Comparison of ENCODE assay signal across 1 fruit fly cellular context in the genomic region with DNA sequence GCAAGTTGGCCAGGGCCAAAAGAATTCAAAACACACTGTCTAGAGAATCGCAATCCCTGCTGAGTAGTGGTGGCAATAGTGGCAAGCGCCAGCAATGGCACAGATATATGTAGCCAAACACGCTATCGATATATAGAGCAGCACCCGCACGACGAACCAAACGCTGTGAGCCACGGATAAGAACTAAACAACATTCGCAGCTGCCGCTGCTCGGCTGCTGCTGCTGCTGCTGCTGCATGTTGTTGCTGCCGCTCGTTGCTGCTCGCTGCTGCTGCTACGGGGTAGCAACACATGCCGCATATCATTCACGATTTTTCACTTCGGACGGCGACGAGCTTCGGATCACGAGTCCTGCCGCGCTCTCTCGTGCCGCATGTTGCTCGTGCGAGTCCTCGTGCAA.
A peak's percentile ranks its signal among the peaks of the same experiment; 100 is the strongest.
TF ChIP-seq lines count a peak whose summit lies in the region.

side (minus strand) TSS at position 175 of the 400 bp plus-strand sequence.

TF ChIP-seq in whole organism, embryonic, 481 proteins besides CTCF, POLR2A, EP300 and RAD21 (continued from another document and continues in another):
- TF ChIP-seq CG7963 (GFP tag; IDR thresholded peaks at IDR 0.05; lab: Robert Waterston, UW; ENCODE audit: partially characterized antibody): no peak
- no peak for TF ChIP-seq ftz-f1 (GFP tag; optimal IDR thresholded peaks at IDR 0.05; lab: Kevin White, UChicago)
- no peak for TF ChIP-seq rib (GFP tag; IDR thresholded peaks at IDR 0.05; lab: Robert Waterston, UW)
- TF ChIP-seq CG9609 (GFP tag; optimal IDR thresholded peaks at IDR 0.05; lab: Kevin White, UChicago): no peak
- TF ChIP-seq Fer1 (GFP tag; optimal IDR thresholded peaks at IDR 0.05; lab: Kevin White, UChicago): peak; percentile 12
- no peak for TF ChIP-seq CG1603 (tag; optimal IDR thresholded peaks at IDR 0.05; lab: Kevin White, UChicago)
- TF ChIP-seq mld (GFP tag; IDR thresholded peaks at IDR 0.05; lab: Robert Waterston, UW; ENCODE audit: partially characterized antibody): 0 out of 3 replicates have a peak, but pooled peaks have one; percentile 12
- TF ChIP-seq YL-1 (GFP tag; optimal IDR thresholded peaks at IDR 0.05; lab: Kevin White, UChicago): no peak
- TF ChIP-seq CG16863 (GFP tag; optimal IDR thresholded peaks at IDR 0.05; lab: Kevin White, UChicago): no peak
- no peak for TF ChIP-seq MBD-R2 (GFP tag; IDR thresholded peaks at IDR 0.05; lab: Robert Waterston, UW)
- 0 out of 2 replicates have a peak, but pooled peaks have one; percentile 18 for TF ChIP-seq sob (GFP tag; IDR thresholded peaks at IDR 0.05; lab: Robert Waterston, UW)
- TF ChIP-seq Xbp1 (GFP tag; optimal IDR thresholded peaks at IDR 0.05; lab: Kevin White, UChicago): no peak
- no peak for TF ChIP-seq aop (GFP tag; IDR thresholded peaks at IDR 0.05; lab: Robert Waterston, UW)
- TF ChIP-seq Taf1 (GFP tag; IDR thresholded peaks at IDR 0.05; lab: Robert Waterston, UW): no peak
- no peak for TF ChIP-seq otp (GFP tag; IDR thresholded peaks at IDR 0.05; lab: Robert Waterston, UW)
- TF ChIP-seq Drgx (GFP tag; IDR thresholded peaks at IDR 0.05; lab: Robert Waterston, UW): no peak
- no peak for TF ChIP-seq Mes4 (GFP tag; optimal IDR thresholded peaks at IDR 0.05; lab: Kevin White, UChicago)
- TF ChIP-seq H15 (GFP tag; IDR thresholded peaks at IDR 0.05; lab: Robert Waterston, UW): no peak
- TF ChIP-seq ind (GFP tag; optimal IDR thresholded peaks at IDR 0.05; lab: Kevin White, UChicago): no peak
- no peak for TF ChIP-seq org-1 (GFP tag; optimal IDR thresholded peaks at IDR 0.05; lab: Kevin White, UChicago)
- peak; percentile 12 for TF ChIP-seq scrt (GFP tag; optimal IDR thresholded peaks at IDR 0.05; lab: Kevin White, UChicago)
- no peak for TF ChIP-seq CkIIα-i1 (GFP tag; IDR thresholded peaks at IDR 0.05; lab: Robert Waterston, UW)
- TF ChIP-seq jigr1 (GFP tag; IDR thresholded peaks at IDR 0.05; lab: Robert Waterston, UW): no peak
- TF ChIP-seq HLH3B (GFP tag; IDR thresholded peaks at IDR 0.05; lab: Robert Waterston, UW): no peak
- no peak for TF ChIP-seq pfk (GFP tag; optimal IDR thresholded peaks at IDR 0.05; lab: Kevin White, UChicago)
- no peak for TF ChIP-seq Hr78 (GFP tag; optimal IDR thresholded peaks at IDR 0.05; lab: Kevin White, UChicago)
- TF ChIP-seq CG14441 (GFP tag; IDR thresholded peaks at IDR 0.05; lab: Robert Waterston, UW): no peak
- peak; percentile 6 for TF ChIP-seq CG2712 (tag; optimal IDR thresholded peaks at IDR 0.05; lab: Kevin White, UChicago)
- TF ChIP-seq CG32772 (GFP tag; IDR thresholded peaks at IDR 0.05; lab: Robert Waterston, UW): no peak
- no peak for TF ChIP-seq slbo (GFP tag; IDR thresholded peaks at IDR 0.05; lab: Robert Waterston, UW)
- no peak for TF ChIP-seq grn (GFP tag; optimal IDR thresholded peaks at IDR 0.05; lab: Kevin White, UChicago)
- no peak for TF ChIP-seq sr (GFP tag; IDR thresholded peaks at IDR 0.05; lab: Robert Waterston, UW)
- TF ChIP-seq Med (GFP tag; lab: Kevin White, UChicago): no peak
- peak; percentile 95 for TF ChIP-seq Deaf1 (tag; optimal IDR thresholded peaks at IDR 0.05; lab: Kevin White, UChicago)
- TF ChIP-seq CG14710 (tag; optimal IDR thresholded peaks at IDR 0.05; lab: Kevin White, UChicago): no peak
- peak; percentile 39; the same call in 1 of the 2 replicates for TF ChIP-seq sim (GFP tag; IDR thresholded peaks at IDR 0.05; lab: Robert Waterston, UW)
- TF ChIP-seq MTF-1 (GFP tag; optimal IDR thresholded peaks at IDR 0.05; lab: Kevin White, UChicago; ENCODE audit: borderline replicate concordance): no peak
- no peak for TF ChIP-seq CG7928 (GFP tag; optimal IDR thresholded peaks at IDR 0.05; lab: Kevin White, UChicago)
- TF ChIP-seq CG6791 (GFP tag; IDR thresholded peaks at IDR 0.05; lab: Robert Waterston, UW; ENCODE audit: partially characterized antibody): 0 out of 3 replicates have a peak, but pooled peaks have one; percentile 44
- no peak for TF ChIP-seq CG6689 (GFP tag; IDR thresholded peaks at IDR 0.05; lab: Robert Waterston, UW)
- TF ChIP-seq CG14014 (GFP tag; IDR thresholded peaks at IDR 0.05; lab: Robert Waterston, UW): no peak
- TF ChIP-seq vnd (GFP tag; IDR thresholded peaks at IDR 0.05; lab: Robert Waterston, UW; ENCODE audit: partially characterized antibody): no peak
- no peak; the same call in 1 of the 2 replicates for TF ChIP-seq ara (GFP tag; IDR thresholded peaks at IDR 0.05; lab: Robert Waterston, UW)
- no peak for TF ChIP-seq CG13123 (GFP tag; optimal IDR thresholded peaks at IDR 0.05; lab: Kevin White, UChicago)
- TF ChIP-seq nau (GFP tag; optimal IDR thresholded peaks at IDR 0.05; lab: Kevin White, UChicago): no peak
- no peak for TF ChIP-seq kah (GFP tag; optimal IDR thresholded peaks at IDR 0.05; lab: Kevin White, UChicago)
- TF ChIP-seq ci (GFP tag; IDR thresholded peaks at IDR 0.05; lab: Robert Waterston, UW): peak; percentile 42; the same call in 2 of the 3 replicates
- TF ChIP-seq CG17186 (GFP tag; optimal IDR thresholded peaks at IDR 0.05; lab: Kevin White, UChicago): no peak
- TF ChIP-seq Fer3 (tag; optimal IDR thresholded peaks at IDR 0.05; lab: Kevin White, UChicago): no peak
- TF ChIP-seq Hr39 (optimal IDR thresholded peaks at IDR 0.05; lab: Kevin White, UChicago): no peak
- peak; percentile 84 for TF ChIP-seq Adf1 (GFP tag; IDR thresholded peaks at IDR 0.05; lab: Robert Waterston, UW)
- no peak for TF ChIP-seq tll (GFP tag; optimal IDR thresholded peaks at IDR 0.05; lab: Kevin White, UChicago)
- TF ChIP-seq CG4707 (GFP tag; optimal IDR thresholded peaks at IDR 0.05; lab: Kevin White, UChicago): no peak
- no peak for TF ChIP-seq CG12299 (tag; optimal IDR thresholded peaks at IDR 0.05; lab: Kevin White, UChicago)
- no peak for TF ChIP-seq CG17359 (tag; optimal IDR thresholded peaks at IDR 0.05; lab: Kevin White, UChicago)
- TF ChIP-seq ham (GFP tag; IDR thresholded peaks at IDR 0.05; lab: Robert Waterston, UW): no peak
- TF ChIP-seq CG11247 (GFP tag; IDR thresholded peaks at IDR 0.05; lab: Robert Waterston, UW): no peak
- TF ChIP-seq CG8290 (GFP tag; optimal IDR thresholded peaks at IDR 0.05; lab: Kevin White, UChicago): no peak
- TF ChIP-seq CG8290 (tag; optimal IDR thresholded peaks at IDR 0.05; lab: Kevin White, UChicago): no peak
- TF ChIP-seq seq (GFP tag; IDR thresholded peaks at IDR 0.05; lab: Robert Waterston, UW): no peak
- no peak for TF ChIP-seq CG1233 (GFP tag; optimal IDR thresholded peaks at IDR 0.05; lab: Kevin White, UChicago)
- TF ChIP-seq Atf-2 (GFP tag; optimal IDR thresholded peaks at IDR 0.05; lab: Kevin White, UChicago): no peak
- no peak for TF ChIP-seq row (GFP tag; IDR thresholded peaks at IDR 0.05; lab: Robert Waterston, UW)
- no peak for TF ChIP-seq vfl (GFP tag; optimal IDR thresholded peaks at IDR 0.05; lab: Kevin White, UChicago)
- TF ChIP-seq CG9817 (tag; optimal IDR thresholded peaks at IDR 0.05; lab: Kevin White, UChicago): no peak
- no peak for TF ChIP-seq CG32767 (GFP tag; IDR thresholded peaks at IDR 0.05; lab: Robert Waterston, UW)
- TF ChIP-seq CG42726 (GFP tag; IDR thresholded peaks at IDR 0.05; lab: Robert Waterston, UW; ENCODE audit: partially characterized antibody): peak; percentile 53; the same call in 1 of the 2 replicates
- TF ChIP-seq Dek (tag; optimal IDR thresholded peaks at IDR 0.05; lab: Kevin White, UChicago): no peak
- TF ChIP-seq CG4360 (GFP tag; IDR thresholded peaks at IDR 0.05; lab: Robert Waterston, UW): peak; percentile 73
- no peak for TF ChIP-seq dm (GFP tag; optimal IDR thresholded peaks at IDR 0.05; lab: Kevin White, UChicago)
- TF ChIP-seq cad (GFP tag; optimal IDR thresholded peaks at IDR 0.05; lab: Kevin White, UChicago): no peak
- TF ChIP-seq gem (tag; optimal IDR thresholded peaks at IDR 0.05; lab: Kevin White, UChicago): no peak
- peak; percentile 33; the same call in 1 of the 2 replicates for TF ChIP-seq Bgb (GFP tag; IDR thresholded peaks at IDR 0.05; lab: Robert Waterston, UW; ENCODE audit: partially characterized antibody)
- no peak for TF ChIP-seq CG7839 (tag; optimal IDR thresholded peaks at IDR 0.05; lab: Kevin White, UChicago)
- TF ChIP-seq CG7271 (tag; optimal IDR thresholded peaks at IDR 0.05; lab: Kevin White, UChicago): no peak
- TF ChIP-seq CG12071 (GFP tag; optimal IDR thresholded peaks at IDR 0.05; lab: Kevin White, UChicago): peak; percentile 19
- TF ChIP-seq CG18599 (GFP tag; optimal IDR thresholded peaks at IDR 0.05; lab: Kevin White, UChicago): peak; percentile 12
- TF ChIP-seq Dad (GFP tag; optimal IDR thresholded peaks at IDR 0.05; lab: Kevin White, UChicago): no peak
- TF ChIP-seq CG1832 (GFP tag; optimal IDR thresholded peaks at IDR 0.05; lab: Kevin White, UChicago): no peak
- no peak for TF ChIP-seq sens-2 (GFP tag; IDR thresholded peaks at IDR 0.05; lab: Robert Waterston, UW)
- no peak for TF ChIP-seq CG3163 (GFP tag; optimal IDR thresholded peaks at IDR 0.05; lab: Kevin White, UChicago)
- TF ChIP-seq CG4730 (GFP tag; IDR thresholded peaks at IDR 0.05; lab: Robert Waterston, UW): no peak
- no peak for TF ChIP-seq Fer2 (tag; optimal IDR thresholded peaks at IDR 0.05; lab: Kevin White, UChicago)
- no peak for TF ChIP-seq Bteb2 (GFP tag; optimal IDR thresholded peaks at IDR 0.05; lab: Kevin White, UChicago)
- TF ChIP-seq NC2β (GFP tag; optimal IDR thresholded peaks at IDR 0.05; lab: Kevin White, UChicago): no peak
- no peak for TF ChIP-seq CG6654 (GFP tag; optimal IDR thresholded peaks at IDR 0.05; lab: Kevin White, UChicago)
- TF ChIP-seq wor (GFP tag; IDR thresholded peaks at IDR 0.05; lab: Robert Waterston, UW): no peak
- TF ChIP-seq br (optimal IDR thresholded peaks at IDR 0.05; lab: Kevin White, UChicago): no peak
- TF ChIP-seq CG5953 (GFP tag; IDR thresholded peaks at IDR 0.05; lab: Robert Waterston, UW): no peak
- no peak for TF ChIP-seq Nf-YB (GFP tag; optimal IDR thresholded peaks at IDR 0.05; lab: Kevin White, UChicago)
- no peak for TF ChIP-seq CG4424 (GFP tag; optimal IDR thresholded peaks at IDR 0.05; lab: Kevin White, UChicago)
- no peak for TF ChIP-seq HLH54F (GFP tag; optimal IDR thresholded peaks at IDR 0.05; lab: Kevin White, UChicago)
- no peak for TF ChIP-seq Mad (GFP tag; optimal IDR thresholded peaks at IDR 0.05; lab: Kevin White, UChicago)
- TF ChIP-seq corto (GFP tag; optimal IDR thresholded peaks at IDR 0.05; lab: Kevin White, UChicago): no peak
- TF ChIP-seq sens (GFP tag; lab: Kevin White, UChicago): peak; percentile 11
- TF ChIP-seq CG7556 (GFP tag; optimal IDR thresholded peaks at IDR 0.05; lab: Kevin White, UChicago): no peak
- TF ChIP-seq CG18764 (GFP tag; optimal IDR thresholded peaks at IDR 0.05; lab: Kevin White, UChicago): no peak
- TF ChIP-seq caup (GFP tag; optimal IDR thresholded peaks at IDR 0.05; lab: Kevin White, UChicago; ENCODE audit: severe bottlenecking): no peak
- no peak for TF ChIP-seq sima (GFP tag; optimal IDR thresholded peaks at IDR 0.05; lab: Kevin White, UChicago)
- TF ChIP-seq wek (GFP tag; optimal IDR thresholded peaks at IDR 0.05; lab: Kevin White, UChicago): no peak
- no peak for TF ChIP-seq D19A (tag; optimal IDR thresholded peaks at IDR 0.05; lab: Kevin White, UChicago)
- TF ChIP-seq Hmr (GFP tag; optimal IDR thresholded peaks at IDR 0.05; lab: Kevin White, UChicago): peak; percentile 12
- no peak; the same call in 1 of the 2 replicates for TF ChIP-seq bbx (GFP tag; IDR thresholded peaks at IDR 0.05; lab: Robert Waterston, UW; ENCODE audit: partially characterized antibody)
- TF ChIP-seq Usf (GFP tag; optimal IDR thresholded peaks at IDR 0.05; lab: Kevin White, UChicago): no peak
- TF ChIP-seq Dll (GFP tag; IDR thresholded peaks at IDR 0.05; lab: Robert Waterston, UW; ENCODE audit: partially characterized antibody): no peak
- peak; percentile 1 for TF ChIP-seq lab (GFP tag; optimal IDR thresholded peaks at IDR 0.05; lab: Kevin White, UChicago)
- no peak for TF ChIP-seq Ptx1 (GFP tag; IDR thresholded peaks at IDR 0.05; lab: Robert Waterston, UW)
- 0 out of 3 replicates have a peak, but pooled peaks have one; percentile 27 for TF ChIP-seq CG34224 (GFP tag; IDR thresholded peaks at IDR 0.05; lab: Robert Waterston, UW; ENCODE audit: partially characterized antibody)
- TF ChIP-seq usp (GFP tag; optimal IDR thresholded peaks at IDR 0.05; lab: Kevin White, UChicago): no peak
- no peak for TF ChIP-seq CG13296 (GFP tag; optimal IDR thresholded peaks at IDR 0.05; lab: Kevin White, UChicago)
- TF ChIP-seq CG12942 (GFP tag; optimal IDR thresholded peaks at IDR 0.05; lab: Kevin White, UChicago): no peak
- TF ChIP-seq CG11696 (GFP tag; IDR thresholded peaks at IDR 0.05; lab: Robert Waterston, UW): no peak
- TF ChIP-seq NK7.1 (GFP tag; optimal IDR thresholded peaks at IDR 0.05; lab: Kevin White, UChicago): no peak
- TF ChIP-seq bowl (GFP tag; IDR thresholded peaks at IDR 0.05; lab: Robert Waterston, UW): no peak
- no peak for TF ChIP-seq Gsc (GFP tag; IDR thresholded peaks at IDR 0.05; lab: Robert Waterston, UW)
- TF ChIP-seq cg (GFP tag; optimal IDR thresholded peaks at IDR 0.05; lab: Kevin White, UChicago): no peak
- peak; percentile 99 for TF ChIP-seq CG11504 (tag; optimal IDR thresholded peaks at IDR 0.05; lab: Kevin White, UChicago)
- TF ChIP-seq CG7745 (tag; optimal IDR thresholded peaks at IDR 0.05; lab: Kevin White, UChicago): no peak
- no peak for TF ChIP-seq CrebB (tag; optimal IDR thresholded peaks at IDR 0.05; lab: Kevin White, UChicago)
- no peak for TF ChIP-seq NC2α (GFP tag; optimal IDR thresholded peaks at IDR 0.05; lab: Kevin White, UChicago)
- peak; percentile 24; the same call in 1 of the 2 replicates for TF ChIP-seq onecut (GFP tag; IDR thresholded peaks at IDR 0.05; lab: Robert Waterston, UW)
- TF ChIP-seq HLHmδ (GFP tag; optimal IDR thresholded peaks at IDR 0.05; lab: Kevin White, UChicago): peak; percentile 23
- TF ChIP-seq Abd-B (GFP tag; optimal IDR thresholded peaks at IDR 0.05; lab: Kevin White, UChicago): no peak
- no peak for TF ChIP-seq croc (GFP tag; conservative IDR thresholded peaks at IDR 0.05; lab: Robert Waterston, UW)
- no peak for TF ChIP-seq B-H2 (GFP tag; optimal IDR thresholded peaks at IDR 0.05; lab: Kevin White, UChicago)
- TF ChIP-seq zfh1 (GFP tag; IDR thresholded peaks at IDR 0.05; lab: Robert Waterston, UW): no peak
- no peak for TF ChIP-seq CG6272 (GFP tag; IDR thresholded peaks at IDR 0.05; lab: Robert Waterston, UW)
- no peak for TF ChIP-seq dati (GFP tag; IDR thresholded peaks at IDR 0.05; lab: Robert Waterston, UW)
- TF ChIP-seq CG5180 (GFP tag; optimal IDR thresholded peaks at IDR 0.05; lab: Kevin White, UChicago): no peak
- TF ChIP-seq CG11560 (tag; IDR thresholded peaks at IDR 0.05; lab: Robert Waterston, UW): no peak
- TF ChIP-seq bigmax (GFP tag; optimal IDR thresholded peaks at IDR 0.05; lab: Kevin White, UChicago): no peak
- no peak for TF ChIP-seq CG9876 (GFP tag; optimal IDR thresholded peaks at IDR 0.05; lab: Kevin White, UChicago)
